Fruit fly (Drosophila melanogaster) whole organism, pupa: ENCODE data around the gene CG5402.

Source experiments
- CG13204 ChIP-seq: fragments of 200-800 bp; sonication (Bioruptor generic); optimal IDR thresholded peaks from 2 replicates; lab custom pipeline; 2018; ENCODE audit warnings: missing biosample characterization, mild to moderate bottlenecking, missing genetic modification characterization, moderate library complexity
- CG14655 ChIP-seq: fragments of 200-800 bp; sonication (Bioruptor generic); optimal IDR thresholded peaks from 3 replicates; lab custom pipeline; 2017; ENCODE audit warnings: mild to moderate bottlenecking, missing biosample characterization, missing genetic modification reagents, missing genetic modification characterization
- CG17806 ChIP-seq: fragments of 200-800 bp; sonication (Bioruptor generic); optimal IDR thresholded peaks from 2 replicates; lab custom pipeline; 2018; ENCODE audit warnings: missing biosample characterization, mild to moderate bottlenecking, missing genetic modification characterization, moderate library complexity
- CG32121 ChIP-seq: fragments of 200-800 bp; sonication (Bioruptor generic); IDR thresholded peaks from 2 replicates; pipeline ENCODE4 v1.3.6; 2022; ENCODE audit warnings: missing biosample characterization, missing genetic modification characterization
- CG34367 ChIP-seq: fragments of 200-800 bp; sonication (Bioruptor generic); optimal IDR thresholded peaks from 2 replicates; lab custom pipeline; 2018; ENCODE audit warnings: missing biosample characterization, mild to moderate bottlenecking, missing genetic modification characterization
- D1 ChIP-seq: fragments of 200-800 bp; sonication (Bioruptor generic); optimal IDR thresholded peaks from 2 replicates; lab custom pipeline; 2018; ENCODE audit warnings: missing biosample characterization, mild to moderate bottlenecking, missing genetic modification characterization, moderate library complexity
- EcR ChIP-seq: fragments of 200-800 bp; sonication (Bioruptor generic); optimal IDR thresholded peaks from 3 replicates; lab custom pipeline; 2019; ENCODE audit warnings: missing biosample characterization, missing genetic modification characterization, mild to moderate bottlenecking, moderate library complexity, missing genetic modification reagents
- Pif1A ChIP-seq: fragments of 200-800 bp; sonication (Bioruptor generic); optimal IDR thresholded peaks from 3 replicates; lab custom pipeline; 2016; ENCODE audit warnings: missing biosample characterization, missing genetic modification characterization
- gl ChIP-seq: fragments of 200-800 bp; sonication (Bioruptor generic); optimal IDR thresholded peaks from 2 replicates; lab custom pipeline; 2018; ENCODE audit warnings: missing biosample characterization, mild to moderate bottlenecking, missing genetic modification characterization

dm6 chr3R:27545752-27546151, 43.0 kb upstream of the CG5402 start, which contains the start of gene Gr98d:
- TF ChIP-seq EcR (GFP tag; lab: Kevin White, UChicago) (no peak), CG34367 (tag; lab: Kevin White, UChicago) (no peak), Pif1A (GFP tag; lab: Kevin White, UChicago) (no peak), CG32121 (GFP tag; lab: Robert Waterston, UW) (no peak), gl (tag; lab: Kevin White, UChicago) (no peak), CG14655 (GFP tag; lab: Kevin White, UChicago) (no peak), D1 (no peak), CG17806 (tag; lab: Kevin White, UChicago) (no peak), CG13204 (no peak)
